Worm (Caenorhabditis elegans) whole organism, early embryonic: Measurements from ENCODE around the gene F35A5.1.

Source experiments
- B0310.2 ChIP-seq: sonication (generic microtip); optimal IDR thresholded peaks from 2 replicates; lab custom pipeline; 2016; ENCODE audit warnings: mild to moderate bottlenecking, missing genetic modification characterization, missing compliant biosample characterization
- F13C5.2 ChIP-seq: sonication (generic microtip); optimal IDR thresholded peaks from 2 replicates; lab custom pipeline; 2017; ENCODE audit warnings: mild to moderate bottlenecking, missing genetic modification characterization, inconsistent platforms, missing compliant biosample characterization
- aly-1 ChIP-seq: sonication (generic microtip); optimal IDR thresholded peaks from 2 replicates; lab custom pipeline; 2016; ENCODE audit warnings: missing genetic modification characterization, missing compliant biosample characterization
- ama-1 ChIP-seq: fragments of 150-350 bp; optimal IDR thresholded peaks from 2 replicates; lab custom pipeline; 2014
- ceh-13 ChIP-seq: fragments of 200-800 bp; sonication (Bioruptor generic); optimal IDR thresholded peaks from 2 replicates; lab custom pipeline; 2018; ENCODE audit warnings: mild to moderate bottlenecking, missing genetic modification characterization, missing compliant biosample characterization
- ceh-36 ChIP-seq: sonication (generic microtip); optimal IDR thresholded peaks from 2 replicates; lab custom pipeline; 2016; ENCODE audit warnings: missing genetic modification characterization, inconsistent platforms, missing compliant biosample characterization
- ets-7 ChIP-seq: sonication (generic microtip); optimal IDR thresholded peaks from 2 replicates; lab custom pipeline; 2016; ENCODE audit warnings: missing genotype, missing genetic modification characterization, missing compliant biosample characterization
- flt-1 ChIP-seq: fragments of 200-800 bp; sonication (Bioruptor generic); IDR thresholded peaks from 2 replicates; pipeline ENCODE4 v1.3.6; 2022; ENCODE audit warnings: missing genetic modification characterization, missing compliant biosample characterization
- hmbx-1 ChIP-seq: sonication (generic microtip); optimal IDR thresholded peaks from 2 replicates; lab custom pipeline; 2016; ENCODE audit warnings: mild to moderate bottlenecking, missing genetic modification characterization, missing compliant biosample characterization
- hmg-4 ChIP-seq: fragments of 200-800 bp; sonication (Bioruptor generic); optimal IDR thresholded peaks from 2 replicates; lab custom pipeline; 2018; ENCODE audit warnings: mild to moderate bottlenecking, missing genetic modification characterization, missing compliant biosample characterization
- hnd-1 ChIP-seq: sonication (generic microtip); optimal IDR thresholded peaks from 2 replicates; lab custom pipeline; 2016; ENCODE audit warnings: missing genetic modification characterization, missing compliant biosample characterization
- pes-1 ChIP-seq: fragments of 200-800 bp; sonication (Bioruptor generic); IDR thresholded peaks from 2 replicates; pipeline ENCODE4 v1.3.6; 2022; ENCODE audit warnings: missing genetic modification reagents, missing genetic modification characterization, missing compliant biosample characterization
- scrt-1 ChIP-seq: fragments of 200-800 bp; sonication (Bioruptor generic); IDR thresholded peaks from 2 replicates; pipeline ENCODE4 v1.3.6; 2022; ENCODE audit warnings: missing genetic modification characterization, missing compliant biosample characterization
- sea-1 ChIP-seq: fragments of 200-800 bp; sonication (Bioruptor generic); conservative IDR thresholded peaks from 2 replicates; pipeline ENCODE4 v1.3.6; 2022; ENCODE audit warnings: missing genetic modification characterization, missing compliant biosample characterization
- tbx-11 ChIP-seq: fragments of 200-800 bp; sonication (Bioruptor generic); IDR thresholded peaks from 2 replicates; pipeline ENCODE4 v1.3.6; 2022; ENCODE audit warnings: missing genetic modification characterization, missing compliant biosample characterization
- tbx-37 ChIP-seq: fragments of 200-800 bp; sonication (Bioruptor generic); conservative IDR thresholded peaks from 2 replicates; pipeline ENCODE4 v1.3.6; 2022; ENCODE audit warnings: missing genetic modification reagents, missing genetic modification characterization, missing compliant biosample characterization
- tra-4 ChIP-seq: sonication (generic microtip); optimal IDR thresholded peaks from 2 replicates; lab custom pipeline; 2017; ENCODE audit warnings: missing genetic modification characterization, missing compliant biosample characterization

The F35A5.1 gene

ce11 chrX:3792715-3793114 is 14.6 kb upstream of the F35A5.1 start, which contains the start of gene idpp-5:
TSS of gene idpp-5 (minus strand) at chrX:3792815.
- TF ChIP-seq sea-1 (GFP tag; lab: Robert Waterston, UW) (no peak), aly-1 (tag; lab: Kevin White, UChicago) (no peak), ceh-36 (no peak), pes-1 (GFP tag; lab: Robert Waterston, UW) (no peak), ets-7 (no peak), ama-1 (no peak), hmbx-1 (tag; lab: Kevin White, UChicago) (no peak), hnd-1 (tag; lab: Kevin White, UChicago) (no peak), F13C5.2 (tag; lab: Kevin White, UChicago) (no peak), hmg-4 (GFP tag; lab: Kevin White, UChicago) (no peak), B0310.2 (tag; lab: Kevin White, UChicago) (no peak), scrt-1 (GFP tag; lab: Robert Waterston, UW) (no peak), tra-4 (tag; lab: Kevin White, UChicago) (no peak), flt-1 (no peak), tbx-37 (no peak), tbx-11 (GFP tag; lab: Robert Waterston, UW) (no peak), ceh-13 (GFP tag; lab: Kevin White, UChicago) (no peak)

- TF ChIP-seq ama-1 (no peak), B0310.2 (tag; lab: Kevin White, UChicago) (no peak), sea-1 (GFP tag; lab: Robert Waterston, UW) (no peak), ets-7 (no peak), pes-1 (GFP tag; lab: Robert Waterston, UW) (0 out of 2 replicates have a peak, but pooled peaks have one; percentile 50), F13C5.2 (tag; lab: Kevin White, UChicago) (no peak), aly-1 (tag; lab: Kevin White, UChicago) (no peak)
These were observed 13.9 kb upstream of the F35A5.1 start for ce11 chrX:3793389-3793788.

ce11 chrX:3794161-3794560 is 13.1 kb upstream of the F35A5.1 start:
- TF ChIP-seq ceh-13 (GFP tag; lab: Kevin White, UChicago) (no peak), ceh-36 (no peak), sea-1 (GFP tag; lab: Robert Waterston, UW) (no peak), ama-1 (no peak), flt-1 (no peak), tbx-37 (no peak)

ce11 chrX:3795642-3796041 is 11.6 kb upstream of the F35A5.1 start, which contains the start of gene F35A5.5:
TSS of gene F35A5.5 (minus strand) at chrX:3795742.
- TF ChIP-seq aly-1 (tag; lab: Kevin White, UChicago) (no peak), ceh-36 (no peak), ceh-13 (GFP tag; lab: Kevin White, UChicago) (no peak), ets-7 (no peak), B0310.2 (tag; lab: Kevin White, UChicago) (no peak), hnd-1 (tag; lab: Kevin White, UChicago) (no peak), tbx-11 (GFP tag; lab: Robert Waterston, UW) (no peak), hmbx-1 (tag; lab: Kevin White, UChicago) (no peak)

- TF ChIP-seq flt-1 (no peak), ama-1 (no peak), tra-4 (tag; lab: Kevin White, UChicago) (no peak), pes-1 (GFP tag; lab: Robert Waterston, UW) (no peak), sea-1 (GFP tag; lab: Robert Waterston, UW) (no peak), scrt-1 (GFP tag; lab: Robert Waterston, UW) (no peak), tbx-37 (no peak), ceh-13 (GFP tag; lab: Kevin White, UChicago) (no peak), hmg-4 (GFP tag; lab: Kevin White, UChicago) (no peak), ets-7 (no peak), ceh-36 (no peak), tbx-11 (GFP tag; lab: Robert Waterston, UW) (no peak)
These were observed 9.4 kb upstream of the F35A5.1 start, which contains the start of gene abu-10 for ce11 chrX:3797882-3798281. TSS of gene abu-10 (plus strand) at chrX:3798182.

ce11 chrX:3798288-3798687 is 9.0 kb upstream of the F35A5.1 start:
- TF ChIP-seq tbx-37 (no peak), hmg-4 (GFP tag; lab: Kevin White, UChicago) (no peak), ets-7 (no peak), ama-1 (no peak), flt-1 (no peak), sea-1 (GFP tag; lab: Robert Waterston, UW) (no peak), B0310.2 (tag; lab: Kevin White, UChicago) (no peak), hnd-1 (tag; lab: Kevin White, UChicago) (no peak), scrt-1 (GFP tag; lab: Robert Waterston, UW) (no peak), ceh-36 (no peak), hmbx-1 (tag; lab: Kevin White, UChicago) (no peak), F13C5.2 (tag; lab: Kevin White, UChicago) (no peak), tbx-11 (GFP tag; lab: Robert Waterston, UW) (no peak), pes-1 (GFP tag; lab: Robert Waterston, UW) (no peak), tra-4 (tag; lab: Kevin White, UChicago) (no peak), ceh-13 (GFP tag; lab: Kevin White, UChicago) (no peak)

ce11 chrX:3802743-3803142 is 4.5 kb upstream of the F35A5.1 start:
- no peak for TF ChIP-seq ama-1
- TF ChIP-seq flt-1: no peak
- TF ChIP-seq tbx-37: no peak
- no peak for TF ChIP-seq pes-1 (GFP tag; lab: Robert Waterston, UW)
- TF ChIP-seq hmbx-1 (tag; lab: Kevin White, UChicago): no peak
- TF ChIP-seq hmg-4 (GFP tag; lab: Kevin White, UChicago): no peak
- no peak for TF ChIP-seq tra-4 (tag; lab: Kevin White, UChicago)
- TF ChIP-seq scrt-1 (GFP tag; lab: Robert Waterston, UW): no peak
- TF ChIP-seq B0310.2 (tag; lab: Kevin White, UChicago): no peak
- TF ChIP-seq tbx-11 (GFP tag; lab: Robert Waterston, UW): no peak
- TF ChIP-seq ceh-13 (GFP tag; lab: Kevin White, UChicago): no peak

- TF ChIP-seq flt-1: no peak
- no peak for TF ChIP-seq ceh-13 (GFP tag; lab: Kevin White, UChicago)
- no peak for TF ChIP-seq hnd-1 (tag; lab: Kevin White, UChicago)
- TF ChIP-seq tbx-37: 0 out of 2 replicates have a peak, but pooled peaks have one; percentile 16
- TF ChIP-seq B0310.2 (tag; lab: Kevin White, UChicago): no peak
- TF ChIP-seq ets-7: no peak
- TF ChIP-seq ama-1: no peak
- no peak for TF ChIP-seq aly-1 (tag; lab: Kevin White, UChicago)
- peak; percentile 62; the same call in 1 of the 2 replicates for TF ChIP-seq tbx-11 (GFP tag; lab: Robert Waterston, UW)
- TF ChIP-seq sea-1 (GFP tag; lab: Robert Waterston, UW): no peak
- TF ChIP-seq F13C5.2 (tag; lab: Kevin White, UChicago): peak; percentile 65
- no peak for TF ChIP-seq tra-4 (tag; lab: Kevin White, UChicago)
- TF ChIP-seq pes-1 (GFP tag; lab: Robert Waterston, UW): no peak
- no peak for TF ChIP-seq ceh-36
- TF ChIP-seq hmbx-1 (tag; lab: Kevin White, UChicago): no peak
These were observed 4.0 kb upstream of the F35A5.1 start, which contains the start of gene F35A5.8 for ce11 chrX:3803314-3803713. TSS of gene F35A5.8 (minus strand) at chrX:3803464.
